Worm (Caenorhabditis elegans) whole organism, late embryonic: ENCODE results near the gene lgc-23.
A peak's percentile ranks its signal among the peaks of the same experiment; 100 is the strongest.

ENCODE experiments used
- C08G9.2 ChIP-seq: sonication (generic microtip); optimal IDR thresholded peaks from 2 replicates; lab custom pipeline; 2016; ENCODE audit warnings: mild to moderate bottlenecking, missing genetic modification characterization, moderate library complexity, missing compliant biosample characterization
- C38D4.7 ChIP-seq: fragments of 200-800 bp; sonication (Bioruptor generic); optimal IDR thresholded peaks from 2 replicates; lab custom pipeline; 2018; ENCODE audit warnings: mild to moderate bottlenecking, missing genetic modification characterization, moderate library complexity, missing compliant biosample characterization
- F13H6.1 ChIP-seq: sonication (generic microtip); optimal IDR thresholded peaks from 2 replicates; lab custom pipeline; 2016; ENCODE audit warnings: missing genetic modification characterization, missing compliant biosample characterization
- K09A11.1 ChIP-seq: sonication (generic microtip); optimal IDR thresholded peaks from 2 replicates; lab custom pipeline; 2017; ENCODE audit warnings: antibody characterized with exemption, mild to moderate bottlenecking, missing genetic modification characterization, missing compliant biosample characterization; ENCODE audit not compliant: insufficient read depth
- ahr-1 ChIP-seq: sonication (generic microtip); optimal IDR thresholded peaks from 2 replicates; lab custom pipeline; 2016; ENCODE audit warnings: missing genetic modification characterization, missing compliant biosample characterization
- ceh-14 ChIP-seq: sonication (generic microtip); optimal IDR thresholded peaks from 2 replicates; lab custom pipeline; 2016; ENCODE audit warnings: missing genotype, missing genetic modification characterization, missing compliant biosample characterization
- ceh-31 ChIP-seq: sonication (generic microtip); optimal IDR thresholded peaks from 2 replicates; lab custom pipeline; 2016; ENCODE audit warnings: missing genetic modification characterization, missing compliant biosample characterization
- ceh-34 ChIP-seq: sonication (generic microtip); optimal IDR thresholded peaks from 2 replicates; lab custom pipeline; 2016; ENCODE audit warnings: mild to moderate bottlenecking, missing genetic modification characterization, missing compliant biosample characterization
- ceh-45 ChIP-seq: fragments of 200-800 bp; sonication (Bioruptor generic); IDR thresholded peaks from 2 replicates; pipeline ENCODE4 v1.3.6; 2022; ENCODE audit warnings: missing genetic modification reagents, missing genetic modification characterization, missing compliant biosample characterization
- ceh-6 ChIP-seq: fragments of 200-800 bp; sonication (Bioruptor generic); optimal IDR thresholded peaks from 2 replicates; lab custom pipeline; 2018; ENCODE audit warnings: mild to moderate bottlenecking, missing genetic modification characterization, missing compliant biosample characterization
- ceh-9 ChIP-seq: sonication (generic microtip); optimal IDR thresholded peaks from 2 replicates; lab custom pipeline; 2016; ENCODE audit warnings: mild to moderate bottlenecking, missing genetic modification characterization, inconsistent platforms, missing compliant biosample characterization
- elt-2 ChIP-seq: sonication (generic microtip); optimal IDR thresholded peaks from 2 replicates; lab custom pipeline; 2016; ENCODE audit warnings: missing genetic modification reagents, missing genetic modification characterization, missing compliant biosample characterization
- ets-4 ChIP-seq: sonication (generic microtip); optimal IDR thresholded peaks from 2 replicates; lab custom pipeline; 2016; ENCODE audit warnings: missing genetic modification characterization, missing compliant biosample characterization
- eyg-1 ChIP-seq: sonication (generic microtip); optimal IDR thresholded peaks from 2 replicates; lab custom pipeline; 2016; ENCODE audit warnings: missing genotype, missing genetic modification characterization, missing compliant biosample characterization
- fax-1 ChIP-seq: sonication (generic microtip); optimal IDR thresholded peaks from 2 replicates; lab custom pipeline; 2016; ENCODE audit warnings: missing genotype, missing genetic modification characterization, missing compliant biosample characterization
- fkh-10 ChIP-seq: fragments of 150-350 bp; optimal IDR thresholded peaks from 2 replicates; lab custom pipeline; 2014; ENCODE audit warnings: missing biosample characterization, missing genetic modification reagents, missing genetic modification characterization
- fkh-6 ChIP-seq: sonication (generic microtip); optimal IDR thresholded peaks from 2 replicates; lab custom pipeline; 2016; ENCODE audit warnings: missing genetic modification characterization, missing compliant biosample characterization
- gmeb-2 ChIP-seq: sonication (generic microtip); optimal IDR thresholded peaks from 2 replicates; lab custom pipeline; 2016; ENCODE audit warnings: missing genetic modification characterization, inconsistent platforms, missing compliant biosample characterization
- hlh-13 ChIP-seq: fragments of 200-800 bp; sonication (Bioruptor generic); optimal IDR thresholded peaks from 2 replicates; lab custom pipeline; 2018; ENCODE audit warnings: mild to moderate bottlenecking, missing genetic modification characterization, missing compliant biosample characterization
- madf-2 ChIP-seq: sonication (generic microtip); optimal IDR thresholded peaks from 2 replicates; lab custom pipeline; 2017; ENCODE audit warnings: missing genetic modification characterization, missing compliant biosample characterization
- mec-3 ChIP-seq: sonication (generic microtip); optimal IDR thresholded peaks from 2 replicates; lab custom pipeline; 2016; ENCODE audit warnings: borderline replicate concordance, missing genetic modification characterization, missing compliant biosample characterization
- nhr-11 ChIP-seq: fragments of 150-350 bp; optimal IDR thresholded peaks from 2 replicates; lab custom pipeline; 2014; ENCODE audit warnings: missing biosample characterization, missing genetic modification characterization
- npax-4 ChIP-seq: sonication (generic microtip); optimal IDR thresholded peaks from 2 replicates; lab custom pipeline; 2016; ENCODE audit warnings: missing genetic modification characterization, missing compliant biosample characterization
- odd-2 ChIP-seq: sonication (generic microtip); optimal IDR thresholded peaks from 2 replicates; lab custom pipeline; 2017; ENCODE audit warnings: antibody characterized with exemption, mild to moderate bottlenecking, missing genetic modification characterization, missing compliant biosample characterization
- pag-3 ChIP-seq: sonication (generic microtip); optimal IDR thresholded peaks from 2 replicates; lab custom pipeline; 2016; ENCODE audit warnings: missing compliant biosample characterization, missing genetic modification characterization, borderline replicate concordance
- pat-9 ChIP-seq: fragments of 200-800 bp; sonication (Bioruptor generic); optimal IDR thresholded peaks from 2 replicates; lab custom pipeline; 2018; ENCODE audit warnings: mild to moderate bottlenecking, missing genetic modification characterization, moderate library complexity, missing compliant biosample characterization
- pax-1 ChIP-seq: fragments of 150-350 bp; optimal IDR thresholded peaks from 2 replicates; lab custom pipeline; 2014; ENCODE audit warnings: missing biosample characterization, missing genetic modification characterization
- pha-4 ChIP-seq: fragments of 150-350 bp; optimal IDR thresholded peaks from 2 replicates; lab custom pipeline; 2018; ENCODE audit warnings: missing biosample characterization, missing genetic modification reagents, missing genetic modification characterization
- pqm-1 ChIP-seq: sonication (generic microtip); optimal IDR thresholded peaks from 2 replicates; lab custom pipeline; 2016; ENCODE audit warnings: missing genetic modification characterization, missing compliant biosample characterization
- pros-1 ChIP-seq: fragments of 150-350 bp; optimal IDR thresholded peaks from 2 replicates; lab custom pipeline; 2014; ENCODE audit warnings: missing biosample characterization, missing genetic modification reagents, missing genetic modification characterization
- ref-2 ChIP-seq: sonication (generic microtip); optimal IDR thresholded peaks from 2 replicates; lab custom pipeline; 2016; ENCODE audit warnings: missing genetic modification characterization, missing compliant biosample characterization
- sdc-2 ChIP-seq: sonication (generic microtip); optimal IDR thresholded peaks from 2 replicates; lab custom pipeline; 2016; ENCODE audit warnings: missing genotype, missing genetic modification characterization, missing compliant biosample characterization
- sox-4 ChIP-seq: sonication (generic microtip); optimal IDR thresholded peaks from 2 replicates; lab custom pipeline; 2017; ENCODE audit warnings: mild to moderate bottlenecking, missing genetic modification characterization, inconsistent platforms, missing compliant biosample characterization
- syd-9 ChIP-seq: sonication (generic microtip); optimal IDR thresholded peaks from 2 replicates; lab custom pipeline; 2016; ENCODE audit warnings: mild to moderate bottlenecking, missing genetic modification characterization, moderate library complexity, missing compliant biosample characterization
- unc-3 ChIP-seq, 2 experiments: fragments of 200-800 bp in 1 of 2; sonication (Bioruptor generic) in 1 of 2; sonication (generic microtip) in 1 of 2; conservative IDR thresholded peaks in 1 of 2; optimal IDR thresholded peaks in 1 of 2; 2 replicates each; pipeline versions ENCODE4 v1.3.6 to Lab custom; 2016 to 2022; ENCODE audit warnings: missing compliant biosample characterization in 2 of 2, missing genetic modification characterization in 2 of 2, missing genetic modification reagents in 1 of 2
- ztf-16 ChIP-seq: sonication (generic microtip); optimal IDR thresholded peaks from 2 replicates; lab custom pipeline; 2017; ENCODE audit warnings: missing genetic modification characterization, missing compliant biosample characterization

The lgc-23 gene

DNA sequence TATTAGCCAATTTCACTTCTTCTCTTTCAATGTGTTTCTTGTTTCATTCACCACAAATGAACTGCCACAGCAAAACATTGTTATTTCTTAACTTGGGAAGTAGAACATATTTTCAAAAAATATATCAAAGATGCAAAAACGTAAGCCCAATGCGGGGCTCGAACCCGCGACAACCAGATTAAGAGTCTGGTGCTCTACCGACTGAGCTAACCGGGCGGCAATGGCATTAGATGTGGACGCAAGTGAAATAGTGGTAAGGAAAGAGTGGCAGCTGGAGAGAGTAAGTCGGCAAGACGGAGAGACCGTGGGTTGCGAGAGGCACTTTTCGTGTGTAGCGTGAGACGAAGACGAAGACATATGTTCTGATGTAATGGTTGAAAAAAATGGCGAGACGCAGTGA, 41.0 kb downstream of the lgc-23 start (continued):
- peak; percentile 96 for TF ChIP-seq ceh-34 (tag; lab: Kevin White, UChicago)
- TF ChIP-seq hlh-13 (GFP tag; lab: Kevin White, UChicago): peak; percentile 93
- TF ChIP-seq sdc-2: peak; percentile 94
- peak; percentile 79 for TF ChIP-seq ets-4 (tag; lab: Kevin White, UChicago)
- TF ChIP-seq syd-9 (tag; lab: Kevin White, UChicago): peak; percentile 94
- peak; percentile 98 for TF ChIP-seq elt-2
- TF ChIP-seq unc-3 (GFP tag; conservative IDR thresholded peaks at IDR 0.05; lab: Robert Waterston, UW): peak; percentile 98
- TF ChIP-seq unc-3 (tag; optimal IDR thresholded peaks at IDR 0.05; lab: Kevin White, UChicago): peak; percentile 89
- TF ChIP-seq odd-2 (tag; lab: Kevin White, UChicago): peak; percentile 57
- peak; percentile 92 for TF ChIP-seq fax-1 (tag; lab: Kevin White, UChicago)
- TF ChIP-seq C38D4.7 (GFP tag; lab: Kevin White, UChicago): peak; percentile 95
- TF ChIP-seq pax-1 (tag; lab: Kevin White, UChicago): no peak
- no peak for TF ChIP-seq nhr-11 (tag; lab: Kevin White, UChicago)
- TF ChIP-seq sox-4 (tag; lab: Kevin White, UChicago): peak; percentile 95
- peak; percentile 97 for TF ChIP-seq ceh-6 (GFP tag; lab: Kevin White, UChicago)
- peak; percentile 13 for TF ChIP-seq pros-1 (tag; lab: Kevin White, UChicago)
- peak; percentile 96 for TF ChIP-seq pat-9 (tag; lab: Kevin White, UChicago)
- peak; percentile 82 for TF ChIP-seq pqm-1 (tag; lab: Kevin White, UChicago)
- TF ChIP-seq madf-2: peak; percentile 93
- peak; percentile 84 for TF ChIP-seq K09A11.1 (tag; lab: Kevin White, UChicago)
- TF ChIP-seq ztf-16: peak; percentile 97
- peak; percentile 88 for TF ChIP-seq ceh-31 (tag; lab: Kevin White, UChicago)
- TF ChIP-seq ref-2 (tag; lab: Kevin White, UChicago): no peak
- peak; percentile 95 for TF ChIP-seq eyg-1 (tag; lab: Kevin White, UChicago)
- TF ChIP-seq, all 69 proteins: peak for 61

DNA sequence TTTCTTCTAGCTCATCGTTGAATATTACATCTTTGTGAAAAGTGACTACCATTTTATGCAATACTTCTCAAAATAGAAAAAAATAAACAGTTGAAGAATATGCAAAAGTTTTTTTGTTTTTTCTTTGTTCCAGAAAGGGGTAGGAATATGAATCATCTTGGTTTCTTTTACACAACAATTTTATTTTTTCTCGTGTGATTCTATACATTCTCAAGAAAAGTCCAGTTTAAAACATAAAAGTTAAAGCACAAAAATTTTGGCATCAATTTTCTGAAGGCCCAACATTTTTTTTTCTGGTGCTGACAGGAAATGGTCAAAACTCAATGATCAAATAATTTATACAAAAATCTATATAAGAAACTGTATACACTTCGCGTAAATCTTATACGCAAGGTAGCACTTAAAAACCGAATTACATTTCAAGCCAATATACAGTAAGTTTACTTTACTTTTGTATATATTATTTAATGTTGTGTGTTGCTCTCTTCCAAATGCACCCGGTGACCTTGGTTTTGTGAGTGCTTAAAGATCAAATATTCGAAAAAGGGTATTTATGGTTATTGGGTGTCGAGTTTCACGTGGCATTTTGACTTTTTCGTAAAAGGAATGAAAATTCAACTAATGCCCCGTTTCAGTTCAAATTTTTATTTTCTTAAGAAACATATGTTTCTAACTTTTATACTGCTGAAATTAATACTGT, 43.7 kb downstream of the lgc-23 start, which contains the start of the genes W03G11.2 and lgc-13:
Gene W03G11.2, minus strand, starts transcription at position 101 of the 700 bp plus-strand sequence.
Gene lgc-13, plus strand, starts transcription at position 650 of the 700 bp plus-strand sequence.
- TF ChIP-seq mec-3 (tag; lab: Kevin White, UChicago) (no peak), ahr-1 (tag; lab: Kevin White, UChicago) (no peak), npax-4 (no peak), pqm-1 (tag; lab: Kevin White, UChicago) (no peak), ceh-45 (GFP tag; lab: Robert Waterston, UW) (no peak), F13H6.1 (tag; lab: Kevin White, UChicago) (no peak), pros-1 (tag; lab: Kevin White, UChicago) (no peak), fkh-6 (tag; lab: Kevin White, UChicago) (no peak), C08G9.2 (tag; lab: Kevin White, UChicago) (no peak), ceh-14 (tag; lab: Kevin White, UChicago) (no peak), ceh-9 (no peak), fkh-10 (no peak)
- TF ChIP-seq, all 69 proteins: peak for 0

DNA sequence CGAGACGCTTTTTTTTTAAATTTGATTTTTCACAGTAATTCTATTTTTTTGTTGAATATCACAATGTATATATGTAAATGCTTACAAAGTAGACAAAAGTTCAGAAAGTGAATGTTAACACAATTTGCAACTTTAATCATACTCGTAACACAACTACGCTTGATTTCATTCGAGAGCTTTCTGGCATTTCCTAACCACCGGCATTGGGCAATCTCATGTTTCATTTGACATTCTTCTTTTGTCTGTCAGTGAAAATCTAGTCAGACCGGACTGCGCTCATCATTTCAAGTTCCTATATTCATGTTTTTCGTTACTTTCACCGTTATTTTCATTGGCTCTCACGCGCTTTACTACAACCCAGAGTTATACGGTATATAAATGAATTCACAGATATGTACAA, 46.2 kb downstream of the lgc-23 start, which contains the start of gene lgc-14:
Gene lgc-14, plus strand, starts transcription at position 301 of the 400 bp plus-strand sequence.
- TF ChIP-seq pag-3 (tag; lab: Kevin White, UChicago): no peak
- TF ChIP-seq pros-1 (tag; lab: Kevin White, UChicago): no peak
- TF ChIP-seq ceh-31 (tag; lab: Kevin White, UChicago): no peak
- TF ChIP-seq gmeb-2 (tag; lab: Kevin White, UChicago): no peak
- TF ChIP-seq pha-4: no peak
- TF ChIP-seq ceh-9: no peak
